Worm (Caenorhabditis elegans) whole organism, L2 larva: Measurements from ENCODE around the gene T09B9.5.
"Not testable (repeated sequence)": the region's sequence is repeated elsewhere in the genome, so short reads cannot be mapped to it uniquely, and the experiment has no call there.

Experiments used
- C34F6.9 ChIP-seq: fragments of 150-350 bp; optimal IDR thresholded peaks from 2 replicates; lab custom pipeline; 2014; ENCODE audit warnings: missing biosample characterization, missing genetic modification characterization
- F13H6.1 ChIP-seq: sonication (generic microtip); optimal IDR thresholded peaks from 2 replicates; lab custom pipeline; 2016; ENCODE audit warnings: missing genetic modification characterization, missing compliant biosample characterization
- R02D3.7 ChIP-seq: fragments of 150-350 bp; optimal IDR thresholded peaks from 2 replicates; lab custom pipeline; 2014; ENCODE audit warnings: missing biosample characterization, missing genetic modification characterization
- Y55F3AM.14 ChIP-seq: fragments of 200-800 bp; sonication (Bioruptor generic); optimal IDR thresholded peaks from 2 replicates; lab custom pipeline; 2018; ENCODE audit warnings: mild to moderate bottlenecking, missing genetic modification characterization, missing compliant biosample characterization
- blmp-1 ChIP-seq: sonication (generic microtip); optimal IDR thresholded peaks from 2 replicates; lab custom pipeline; 2017; ENCODE audit warnings: missing genetic modification characterization, mild to moderate bottlenecking, missing compliant biosample characterization, antibody characterized with exemption, moderate library complexity; ENCODE audit not compliant: insufficient read depth
- ceh-82 ChIP-seq: fragments of 150-350 bp; optimal IDR thresholded peaks from 2 replicates; lab custom pipeline; 2014; ENCODE audit warnings: missing biosample characterization, missing genetic modification characterization
- crh-2 ChIP-seq: sonication (generic microtip); optimal IDR thresholded peaks from 2 replicates; lab custom pipeline; 2017; ENCODE audit warnings: missing biosample characterization, missing genetic modification characterization
- dmd-4 ChIP-seq: sonication (generic microtip); optimal IDR thresholded peaks from 2 replicates; lab custom pipeline; 2017; ENCODE audit warnings: missing biosample characterization, missing genetic modification characterization
- egl-27 ChIP-seq: sonication (generic microtip); optimal IDR thresholded peaks from 3 replicates; lab custom pipeline; 2017; ENCODE audit warnings: missing biosample characterization, missing genetic modification reagents, missing genetic modification characterization
- elt-1 ChIP-seq: fragments of 150-350 bp; optimal IDR thresholded peaks from 2 replicates; lab custom pipeline; 2014; ENCODE audit warnings: missing biosample characterization, missing genetic modification characterization
- elt-3 ChIP-seq: sonication (generic microtip); optimal IDR thresholded peaks from 2 replicates; lab custom pipeline; 2017; ENCODE audit warnings: missing biosample characterization, missing genetic modification characterization
- fos-1 ChIP-seq: fragments of 150-350 bp; optimal IDR thresholded peaks from 2 replicates; lab custom pipeline; 2014; ENCODE audit warnings: missing biosample characterization, missing genetic modification characterization
- gmeb-1 ChIP-seq: fragments of 150-350 bp; optimal IDR thresholded peaks from 2 replicates; lab custom pipeline; 2014; ENCODE audit warnings: missing biosample characterization, missing genetic modification characterization
- lin-11 ChIP-seq: fragments of 150-350 bp; sonication (generic microtip); optimal IDR thresholded peaks from 2 replicates; lab custom pipeline; 2014; ENCODE audit warnings: missing biosample characterization, missing genetic modification characterization, inconsistent platforms, mixed read lengths
- lin-39 ChIP-seq: fragments of 150-350 bp; optimal IDR thresholded peaks from 2 replicates; lab custom pipeline; 2014; ENCODE audit warnings: missing biosample characterization, missing genetic modification reagents, missing genetic modification characterization
- lsy-2 ChIP-seq, 2 experiments: fragments of 150-350 bp in 1 of 2; sonication (generic microtip) in 1 of 2; optimal IDR thresholded peaks; 2 replicates each; lab custom pipeline; 2014 to 2017; ENCODE audit warnings: missing biosample characterization in 2 of 2, missing genetic modification characterization in 2 of 2
- mab-5 ChIP-seq: fragments of 150-350 bp; optimal IDR thresholded peaks from 2 replicates; lab custom pipeline; 2014; ENCODE audit warnings: missing biosample characterization, missing genetic modification characterization
- mdl-1 ChIP-seq, 2 experiments: fragments of 150-350 bp in 1 of 2; sonication (generic microtip) in 1 of 2; optimal IDR thresholded peaks; 2 replicates each; lab custom pipeline; 2017; ENCODE audit warnings: missing biosample characterization in 2 of 2, missing genetic modification characterization in 2 of 2
- nhr-10 ChIP-seq: sonication (generic microtip); optimal IDR thresholded peaks from 2 replicates; lab custom pipeline; 2017; ENCODE audit warnings: missing biosample characterization, missing genetic modification characterization
- nhr-11 ChIP-seq: fragments of 150-350 bp; optimal IDR thresholded peaks from 2 replicates; lab custom pipeline; 2014; ENCODE audit warnings: missing biosample characterization, missing genetic modification characterization
- nhr-12 ChIP-seq: fragments of 150-350 bp; optimal IDR thresholded peaks from 2 replicates; lab custom pipeline; 2014; ENCODE audit warnings: missing biosample characterization, missing genetic modification characterization
- nhr-129 ChIP-seq: fragments of 150-350 bp; optimal IDR thresholded peaks from 2 replicates; lab custom pipeline; 2014; ENCODE audit warnings: missing biosample characterization, missing genetic modification characterization
- nhr-21 ChIP-seq: fragments of 150-350 bp; optimal IDR thresholded peaks from 2 replicates; lab custom pipeline; 2014; ENCODE audit warnings: missing biosample characterization, missing genetic modification characterization
- nhr-23 ChIP-seq: fragments of 150-350 bp; optimal IDR thresholded peaks from 2 replicates; lab custom pipeline; 2014; ENCODE audit warnings: missing biosample characterization, missing genetic modification reagents, missing genetic modification characterization
- nhr-237 ChIP-seq: fragments of 150-350 bp; optimal IDR thresholded peaks from 2 replicates; lab custom pipeline; 2014; ENCODE audit warnings: missing biosample characterization, missing genetic modification characterization
- nhr-6 ChIP-seq: fragments of 150-350 bp; optimal IDR thresholded peaks from 2 replicates; lab custom pipeline; 2014; ENCODE audit warnings: missing biosample characterization, missing genetic modification characterization
- nhr-77 ChIP-seq: fragments of 150-350 bp; optimal IDR thresholded peaks from 2 replicates; lab custom pipeline; 2014; ENCODE audit warnings: missing biosample characterization, missing genetic modification characterization
- sem-4 ChIP-seq: fragments of 150-350 bp; optimal IDR thresholded peaks from 2 replicates; lab custom pipeline; 2014; ENCODE audit warnings: missing biosample characterization, missing genetic modification reagents, missing genetic modification characterization
- sma-3 ChIP-seq: sonication (generic microtip); optimal IDR thresholded peaks from 2 replicates; lab custom pipeline; 2016; ENCODE audit warnings: missing genetic modification reagents, missing genetic modification characterization, missing compliant biosample characterization
- sma-9 ChIP-seq, 2 experiments: fragments of 150-350 bp in 1 of 2; sonication (generic microtip) in 1 of 2; optimal IDR thresholded peaks; 2 replicates each; lab custom pipeline; 2014 to 2016; ENCODE audit warnings: missing genetic modification characterization in 2 of 2, mild to moderate bottlenecking in 1 of 2, missing biosample characterization in 1 of 2, missing compliant biosample characterization in 1 of 2, missing genetic modification reagents in 1 of 2, moderate library complexity in 1 of 2
- snpc-4 ChIP-seq: fragments of 150-350 bp; optimal IDR thresholded peaks from 2 replicates; lab custom pipeline; 2014; ENCODE audit warnings: missing biosample characterization, missing genetic modification characterization
- unc-55 ChIP-seq: fragments of 150-350 bp; sonication (generic microtip); optimal IDR thresholded peaks from 3 replicates; lab custom pipeline; 2014; ENCODE audit warnings: missing biosample characterization, missing genetic modification reagents, missing genetic modification characterization
- unc-62 ChIP-seq: fragments of 150-350 bp; optimal IDR thresholded peaks from 2 replicates; lab custom pipeline; 2014; ENCODE audit warnings: missing biosample characterization, missing genetic modification reagents, missing genetic modification characterization
- zag-1 ChIP-seq: fragments of 150-350 bp; optimal IDR thresholded peaks from 2 replicates; lab custom pipeline; 2014; ENCODE audit warnings: missing biosample characterization, missing genetic modification characterization
- ztf-11 ChIP-seq: sonication (generic microtip); optimal IDR thresholded peaks from 2 replicates; lab custom pipeline; 2017; ENCODE audit warnings: missing biosample characterization, missing genetic modification characterization
- ztf-4 ChIP-seq: fragments of 150-350 bp; optimal IDR thresholded peaks from 2 replicates; lab custom pipeline; 2014; ENCODE audit warnings: missing biosample characterization, missing genetic modification characterization

T09B9.5 gene

ce11 chrX:9777481-9777880 lies at the start of gene T09B9.5:
Gene T09B9.5 (plus strand): TSS chrX:9777781.
- TF ChIP-seq nhr-6 (tag; lab: Kevin White, UChicago) (no peak), dmd-4 (tag; lab: Kevin White, UChicago) (no peak), ceh-82 (no peak), blmp-1 (tag; lab: Kevin White, UChicago) (no peak), lin-11 (tag; lab: Kevin White, UChicago) (no peak), mab-5 (no peak), zag-1 (no peak), nhr-23 (tag; lab: Kevin White, UChicago) (no peak), nhr-237 (no peak), gmeb-1 (tag; lab: Kevin White, UChicago) (no peak), snpc-4 (tag; lab: Kevin White, UChicago) (no peak), elt-3 (tag; lab: Kevin White, UChicago) (no peak), nhr-21 (tag; lab: Kevin White, UChicago) (no peak), ztf-4 (tag; lab: Kevin White, UChicago) (no peak), elt-1 (tag; lab: Kevin White, UChicago) (no peak), unc-62 (no peak), lin-39 (tag; lab: Kevin White, UChicago) (no peak), nhr-12 (tag; lab: Kevin White, UChicago) (no peak), ztf-11 (tag; lab: Kevin White, UChicago) (no peak)

- TF ChIP-seq F13H6.1 (tag; lab: Kevin White, UChicago) (no peak), ztf-4 (tag; lab: Kevin White, UChicago) (no peak)
Measured at ce11 chrX:9735479-9735878, 42.1 kb upstream of the T09B9.5 start.

ce11 chrX:9737730-9738129 lies 39.9 kb upstream of the T09B9.5 start, which contains the start of gene F15G9.5:
Gene F15G9.5 (minus strand): TSS chrX:9737888.
- TF ChIP-seq sma-9 (GFP tag; optimal IDR thresholded peaks at IDR 0.05; lab: Kevin White, UChicago): peak; percentile 29
- TF ChIP-seq sma-9 (tag; optimal IDR thresholded peaks at IDR 0.05; lab: Kevin White, UChicago): no peak
- peak; percentile 38 for TF ChIP-seq nhr-129 (tag; lab: Kevin White, UChicago)
- TF ChIP-seq F13H6.1 (tag; lab: Kevin White, UChicago): peak; percentile 22
- peak in 1 of 2 experiments; percentile 4 for TF ChIP-seq lsy-2 (tag; optimal IDR thresholded peaks at IDR 0.05; lab: Kevin White, UChicago)
- TF ChIP-seq zag-1: peak; percentile 44
- no peak for TF ChIP-seq nhr-77 (tag; lab: Kevin White, UChicago)
- TF ChIP-seq unc-55: peak; percentile 42
- peak; percentile 46 for TF ChIP-seq fos-1 (tag; lab: Kevin White, UChicago)
- TF ChIP-seq crh-2 (tag; lab: Kevin White, UChicago): no peak

ce11 chrX:9742058-9742457 lies 35.5 kb upstream of the T09B9.5 start:
- no peak for TF ChIP-seq ztf-11 (tag; lab: Kevin White, UChicago)
- no peak for TF ChIP-seq nhr-21 (tag; lab: Kevin White, UChicago)
- TF ChIP-seq crh-2 (tag; lab: Kevin White, UChicago): no peak
- no peak for TF ChIP-seq nhr-237
- no peak for TF ChIP-seq nhr-23 (tag; lab: Kevin White, UChicago)
- no peak for TF ChIP-seq nhr-129 (tag; lab: Kevin White, UChicago)
- TF ChIP-seq dmd-4 (tag; lab: Kevin White, UChicago): no peak
- no peak for TF ChIP-seq nhr-10 (tag; lab: Kevin White, UChicago)

- TF ChIP-seq nhr-11 (tag; lab: Kevin White, UChicago) (peak; percentile 54), ceh-82 (peak; percentile 24), lsy-2 (tag; optimal IDR thresholded peaks at IDR 0.05; lab: Kevin White, UChicago) (peak in 1 of 2 experiments; percentile 68), egl-27 (peak; percentile 87), nhr-10 (tag; lab: Kevin White, UChicago) (peak; percentile 35), crh-2 (tag; lab: Kevin White, UChicago) (peak; percentile 83), nhr-6 (tag; lab: Kevin White, UChicago) (peak; percentile 11), Y55F3AM.14 (GFP tag; lab: Kevin White, UChicago) (peak; percentile 88), nhr-21 (tag; lab: Kevin White, UChicago) (peak; percentile 83), nhr-129 (tag; lab: Kevin White, UChicago) (peak; percentile 92), nhr-237 (peak; percentile 14), mdl-1 (tag; optimal IDR thresholded peaks at IDR 0.05; lab: Kevin White, UChicago) (peak in 1 of 2 experiments; percentile 58), F13H6.1 (tag; lab: Kevin White, UChicago) (peak; percentile 90), sma-3 (GFP tag; lab: Kevin White, UChicago) (peak; percentile 77), fos-1 (tag; lab: Kevin White, UChicago) (peak; percentile 87), C34F6.9 (tag; lab: Kevin White, UChicago) (peak; percentile 85), sma-9 (GFP tag; optimal IDR thresholded peaks at IDR 0.05; lab: Kevin White, UChicago) (peak; percentile 88), lin-11 (tag; lab: Kevin White, UChicago) (peak; percentile 80), zag-1 (peak; percentile 58), R02D3.7 (tag; lab: Kevin White, UChicago) (peak; percentile 12), sem-4 (peak; percentile 82), unc-55 (peak; percentile 92), ztf-4 (tag; lab: Kevin White, UChicago) (peak; percentile 69), mab-5 (peak; percentile 56)
- not testable (repeated sequence) for TF ChIP-seq sma-9 (tag; optimal IDR thresholded peaks at IDR 0.05; lab: Kevin White, UChicago)
Measured at ce11 chrX:9743513-9743914, 34.1 kb upstream of the T09B9.5 start.
